Fruit fly (Drosophila melanogaster) whole organism, embryonic: ENCODE data around the gene CG1764.

Source experiments
- Bdp1 ChIP-seq: fragments of 200-800 bp; sonication (Bioruptor generic); optimal IDR thresholded peaks from 3 replicates; lab custom pipeline; 2016; ENCODE audit warnings: missing biosample characterization, missing genetic modification characterization
- CG10147 ChIP-seq: fragments of 200-800 bp; sonication (Bioruptor generic); optimal IDR thresholded peaks from 2 replicates; lab custom pipeline; 2019; ENCODE audit warnings: missing biosample characterization, mild to moderate bottlenecking, missing genetic modification characterization, moderate library complexity
- CG11093 ChIP-seq: fragments of 200-800 bp; sonication (Bioruptor generic); IDR thresholded peaks from 3 replicates; pipeline ENCODE4 v1.3.6; 2022; ENCODE audit warnings: missing biosample characterization, missing genetic modification characterization
- CG12942 ChIP-seq: fragments of 200-800 bp; sonication (Bioruptor generic); optimal IDR thresholded peaks from 3 replicates; lab custom pipeline; 2016; ENCODE audit warnings: missing biosample characterization, missing genetic modification characterization
- CG13123 ChIP-seq: fragments of 200-800 bp; sonication (Bioruptor generic); optimal IDR thresholded peaks from 2 replicates; lab custom pipeline; 2016; ENCODE audit warnings: missing biosample characterization, missing genetic modification characterization
- CG13775 ChIP-seq: fragments of 200-800 bp; sonication (Bioruptor generic); optimal IDR thresholded peaks from 3 replicates; lab custom pipeline; 2017; ENCODE audit warnings: missing biosample characterization, mild to moderate bottlenecking, missing genetic modification characterization
- CG15073 ChIP-seq: fragments of 200-800 bp; sonication (Bioruptor generic); optimal IDR thresholded peaks from 2 replicates; lab custom pipeline; 2016; ENCODE audit warnings: missing biosample characterization, missing genetic modification characterization
- CG17385 ChIP-seq: fragments of 200-800 bp; sonication (Bioruptor generic); optimal IDR thresholded peaks from 3 replicates; lab custom pipeline; 2018; ENCODE audit warnings: missing biosample characterization, mild to moderate bottlenecking, missing genetic modification characterization
- CG17612 ChIP-seq: fragments of 200-800 bp; sonication (Bioruptor generic); IDR thresholded peaks from 2 replicates; pipeline ENCODE4 v1.3.6; 2022; ENCODE audit warnings: missing biosample characterization, missing genetic modification characterization
- CG2129 ChIP-seq: fragments of 200-800 bp; sonication (Bioruptor generic); IDR thresholded peaks from 2 replicates; pipeline ENCODE4 v1.3.6; 2022; ENCODE audit warnings: missing biosample characterization, missing genetic modification characterization; ENCODE audit not compliant: partially characterized antibody
- CG2712 ChIP-seq: fragments of 200-800 bp; optimal IDR thresholded peaks from 3 replicates; lab custom pipeline; 2019; ENCODE audit warnings: missing biosample characterization, mild to moderate bottlenecking, missing genetic modification characterization, moderate library complexity
- CG32532 ChIP-seq: fragments of 200-800 bp; sonication (Bioruptor generic); IDR thresholded peaks from 2 replicates; pipeline ENCODE4 v1.3.6; 2022; ENCODE audit warnings: missing biosample characterization, missing genetic modification characterization
- CG3281 ChIP-seq: fragments of 200-800 bp; sonication (Bioruptor generic); optimal IDR thresholded peaks from 3 replicates; lab custom pipeline; 2017; ENCODE audit warnings: missing biosample characterization, mild to moderate bottlenecking, missing genetic modification characterization
- CG3847 ChIP-seq: fragments of 200-800 bp; sonication (Bioruptor generic); IDR thresholded peaks from 2 replicates; pipeline ENCODE4 v1.3.6; 2022; ENCODE audit warnings: missing biosample characterization, missing genetic modification characterization
- CG5245 ChIP-seq: fragments of 200-800 bp; sonication (Bioruptor generic); optimal IDR thresholded peaks from 3 replicates; lab custom pipeline; 2016; ENCODE audit warnings: missing biosample characterization, missing genetic modification characterization
- CG7963 ChIP-seq: fragments of 200-800 bp; sonication (Bioruptor generic); IDR thresholded peaks from 3 replicates; pipeline ENCODE4 v1.3.6; 2022; ENCODE audit warnings: missing biosample characterization, missing genetic modification characterization; ENCODE audit not compliant: partially characterized antibody
- D19B ChIP-seq: fragments of 200-800 bp; sonication (Bioruptor generic); optimal IDR thresholded peaks from 2 replicates; lab custom pipeline; 2017; ENCODE audit warnings: missing biosample characterization, mild to moderate bottlenecking, missing genetic modification characterization
- Dll ChIP-seq: fragments of 200-800 bp; sonication (Bioruptor generic); IDR thresholded peaks from 4 replicates; pipeline ENCODE4 v1.3.6; 2022; ENCODE audit warnings: missing biosample characterization, missing genetic modification characterization; ENCODE audit not compliant: partially characterized antibody
- Dp ChIP-seq: fragments of 200-800 bp; sonication (Bioruptor generic); optimal IDR thresholded peaks from 2 replicates; lab custom pipeline; 2018; ENCODE audit warnings: missing biosample characterization, mild to moderate bottlenecking, missing genetic modification characterization, moderate library complexity
- Dref ChIP-seq: fragments of 200-800 bp; sonication (Bioruptor generic); IDR thresholded peaks from 2 replicates; pipeline ENCODE4 v1.3.6; 2022; ENCODE audit warnings: missing biosample characterization, missing genetic modification characterization
- Fer3 ChIP-seq: fragments of 200-800 bp; sonication (Bioruptor generic); optimal IDR thresholded peaks from 2 replicates; lab custom pipeline; 2018; ENCODE audit warnings: missing biosample characterization, mild to moderate bottlenecking, missing genetic modification characterization, moderate library complexity
- H15 ChIP-seq: fragments of 200-800 bp; sonication (Bioruptor generic); IDR thresholded peaks from 3 replicates; pipeline ENCODE4 v1.3.6; 2022; ENCODE audit warnings: missing biosample characterization, missing genetic modification characterization
- HLH54F ChIP-seq: fragments of 200-800 bp; sonication (Bioruptor generic); optimal IDR thresholded peaks from 3 replicates; lab custom pipeline; 2016; ENCODE audit warnings: missing biosample characterization, missing genetic modification characterization
- Hmr ChIP-seq: fragments of 200-800 bp; sonication (Bioruptor generic); optimal IDR thresholded peaks from 3 replicates; lab custom pipeline; 2017; ENCODE audit warnings: mild to moderate bottlenecking, missing biosample characterization, missing genetic modification reagents, missing genetic modification characterization
- Hr51 ChIP-seq, 2 experiments: fragments of 200-800 bp; sonication (Bioruptor generic); optimal IDR thresholded peaks; 2 replicates in 1 of 2; 3 replicates in 1 of 2; lab custom pipeline; 2016 to 2018; ENCODE audit warnings: missing biosample characterization in 2 of 2, missing genetic modification characterization in 2 of 2, mild to moderate bottlenecking in 1 of 2, moderate library complexity in 1 of 2
- Mes4 ChIP-seq: fragments of 200-800 bp; sonication (Bioruptor generic); optimal IDR thresholded peaks from 2 replicates; lab custom pipeline; 2016; ENCODE audit warnings: missing biosample characterization, missing genetic modification characterization
- Rfx ChIP-seq: fragments of 200-800 bp; sonication (Bioruptor generic); IDR thresholded peaks from 2 replicates; pipeline ENCODE4 v1.3.6; 2022; ENCODE audit warnings: missing biosample characterization, missing genetic modification characterization
- Scr ChIP-seq: fragments of 200-800 bp; sonication (Bioruptor generic); IDR thresholded peaks from 2 replicates; pipeline ENCODE4 v1.3.6; 2022; ENCODE audit warnings: missing biosample characterization, missing genetic modification characterization; ENCODE audit not compliant: partially characterized antibody
- Spps ChIP-seq: fragments of 200-800 bp; sonication (Bioruptor generic); optimal IDR thresholded peaks from 2 replicates; lab custom pipeline; 2018; ENCODE audit warnings: missing biosample characterization, mild to moderate bottlenecking, missing genetic modification characterization
- btn ChIP-seq: fragments of 200-800 bp; sonication (Bioruptor generic); optimal IDR thresholded peaks from 2 replicates; lab custom pipeline; 2016; ENCODE audit warnings: missing biosample characterization, missing genetic modification characterization
- caup ChIP-seq: fragments of 200-800 bp; sonication (Bioruptor generic); optimal IDR thresholded peaks from 3 replicates; lab custom pipeline; 2017; ENCODE audit warnings: missing biosample characterization, mild to moderate bottlenecking, missing genetic modification characterization, moderate library complexity; ENCODE audit not compliant: severe bottlenecking
- ci ChIP-seq: fragments of 200-800 bp; sonication (Bioruptor generic); IDR thresholded peaks from 3 replicates; pipeline ENCODE4 v1.3.6; 2022; ENCODE audit warnings: missing biosample characterization, missing genetic modification characterization
- dan ChIP-seq: fragments of 200-800 bp; sonication (Bioruptor generic); IDR thresholded peaks from 2 replicates; pipeline ENCODE4 v1.3.6; 2022; ENCODE audit warnings: missing biosample characterization, missing genetic modification characterization
- dmrt99B ChIP-seq: fragments of 200-800 bp; sonication (Bioruptor generic); optimal IDR thresholded peaks from 2 replicates; lab custom pipeline; 2018; ENCODE audit warnings: missing biosample characterization, mild to moderate bottlenecking, missing genetic modification characterization, moderate library complexity
- eyg ChIP-seq: fragments of 200-800 bp; sonication (Bioruptor generic); optimal IDR thresholded peaks from 3 replicates; lab custom pipeline; 2016; ENCODE audit warnings: missing biosample characterization, missing genetic modification characterization
- hb ChIP-seq: fragments of 200-800 bp; sonication (Bioruptor generic); IDR thresholded peaks from 3 replicates; pipeline ENCODE4 v1.3.6; 2022; ENCODE audit warnings: missing biosample characterization, missing genetic modification characterization; ENCODE audit not compliant: partially characterized antibody
- jumu ChIP-seq: fragments of 200-800 bp; sonication (Bioruptor generic); optimal IDR thresholded peaks from 3 replicates; lab custom pipeline; 2016; ENCODE audit warnings: missing biosample characterization, missing genetic modification characterization
- lbe ChIP-seq: fragments of 200-800 bp; sonication (Bioruptor generic); optimal IDR thresholded peaks from 2 replicates; lab custom pipeline; 2016; ENCODE audit warnings: missing biosample characterization, mild to moderate bottlenecking, missing genetic modification characterization
- nom ChIP-seq: fragments of 200-800 bp; sonication (Bioruptor generic); optimal IDR thresholded peaks from 2 replicates; lab custom pipeline; 2017; ENCODE audit warnings: missing biosample characterization, missing genetic modification characterization, mild to moderate bottlenecking, moderate library complexity, missing genetic modification reagents
- onecut ChIP-seq: fragments of 200-800 bp; sonication (Bioruptor generic); IDR thresholded peaks from 2 replicates; pipeline ENCODE4 v1.3.6; 2022; ENCODE audit warnings: missing biosample characterization, missing genetic modification characterization
- pan ChIP-seq, 4 experiments: fragments of >200 bp in 3 of 4; fragments of 200-800 bp in 1 of 4; sonication (Bioruptor generic) in 1 of 4; optimal IDR thresholded peaks in 3 of 4; IDR thresholded peaks in 1 of 4; 2 replicates each; pipeline versions ENCODE4 v1.3.6 to Lab custom; 2017 to 2022; ENCODE audit warnings: missing biosample characterization in 2 of 4, missing genetic modification characterization in 2 of 4, mixed read lengths in 1 of 4
- pros ChIP-seq: fragments of 200-800 bp; sonication (Bioruptor generic); optimal IDR thresholded peaks from 3 replicates; lab custom pipeline; 2019; ENCODE audit warnings: missing biosample characterization, mild to moderate bottlenecking, missing genetic modification characterization, moderate library complexity
- row ChIP-seq: fragments of 200-800 bp; sonication (Bioruptor generic); IDR thresholded peaks from 3 replicates; pipeline ENCODE4 v1.3.6; 2022; ENCODE audit warnings: missing biosample characterization, missing genetic modification characterization
- seq ChIP-seq: fragments of 200-800 bp; sonication (Bioruptor generic); IDR thresholded peaks from 2 replicates; pipeline ENCODE4 v1.3.6; 2022; ENCODE audit warnings: missing biosample characterization, missing genetic modification characterization
- sima ChIP-seq: fragments of 200-800 bp; sonication (Bioruptor generic); optimal IDR thresholded peaks from 2 replicates; lab custom pipeline; 2016; ENCODE audit warnings: missing biosample characterization, missing genetic modification characterization
- ssp ChIP-seq: fragments of 200-800 bp; sonication (Bioruptor generic); IDR thresholded peaks from 2 replicates; pipeline ENCODE4 v1.3.6; 2022; ENCODE audit warnings: missing biosample characterization, missing genetic modification characterization
- tna ChIP-seq: fragments of 200-800 bp; sonication (Bioruptor generic); IDR thresholded peaks from 2 replicates; pipeline ENCODE4 v1.3.6; 2022; ENCODE audit warnings: missing biosample characterization, missing genetic modification characterization; ENCODE audit not compliant: partially characterized antibody
- zen2 ChIP-seq: fragments of 200-800 bp; sonication (Bioruptor generic); IDR thresholded peaks from 3 replicates; pipeline ENCODE4 v1.3.6; 2022; ENCODE audit warnings: missing biosample characterization, missing genetic modification characterization; ENCODE audit not compliant: partially characterized antibody

Gene CG1764

dm6 chrX:13274429-13275095 lies 27.7 kb downstream of the CG1764 start (continued):
- TF ChIP-seq CG13123, result no peak
- peak; percentile 84 for TF ChIP-seq CG2712 (tag; lab: Kevin White, UChicago)
- TF ChIP-seq Hmr (GFP tag; lab: Kevin White, UChicago), result peak; percentile 41
- TF ChIP-seq lbe, result no peak
- no peak for TF ChIP-seq Dll
- no peak for TF ChIP-seq H15 (GFP tag; lab: Robert Waterston, UW)
- TF ChIP-seq sima (GFP tag; lab: Kevin White, UChicago), result no peak
- no peak for TF ChIP-seq CG15073 (GFP tag; lab: Kevin White, UChicago)
- no peak for TF ChIP-seq jumu (GFP tag; lab: Kevin White, UChicago)
- no peak for TF ChIP-seq D19B (GFP tag; lab: Kevin White, UChicago)
- TF ChIP-seq caup (GFP tag; lab: Kevin White, UChicago), result no peak
- no peak for TF ChIP-seq Dp
- no peak for TF ChIP-seq hb (GFP tag; lab: Robert Waterston, UW)
- peak; percentile 65 for TF ChIP-seq CG17385 (GFP tag; lab: Kevin White, UChicago)
- TF ChIP-seq ci, result no peak
- no peak for TF ChIP-seq CG17612 (GFP tag; lab: Robert Waterston, UW)
- peak; percentile 11 for TF ChIP-seq HLH54F (GFP tag; lab: Kevin White, UChicago)
- TF ChIP-seq CG10147, result peak; percentile 40
- TF ChIP-seq eyg (GFP tag; lab: Kevin White, UChicago), result no peak
- peak; percentile 22 for TF ChIP-seq CG13775 (GFP tag; lab: Kevin White, UChicago)
- TF ChIP-seq CG32532 (GFP tag; lab: Robert Waterston, UW), result peak; percentile 68
- TF ChIP-seq dmrt99B (tag; lab: Kevin White, UChicago), result peak; percentile 79
- peak; percentile 53 for TF ChIP-seq CG3281 (GFP tag; lab: Kevin White, UChicago)
- no peak for TF ChIP-seq zen2
- no peak for TF ChIP-seq pros (GFP tag; lab: Kevin White, UChicago)
- no peak for TF ChIP-seq nom (GFP tag; lab: Kevin White, UChicago)
- no peak for TF ChIP-seq CG2129 (GFP tag; lab: Robert Waterston, UW)
- no peak for TF ChIP-seq CG7963 (GFP tag; lab: Robert Waterston, UW)
- TF ChIP-seq btn (GFP tag; lab: Kevin White, UChicago), result no peak
- TF ChIP-seq Spps (tag; lab: Kevin White, UChicago), result peak; percentile 59
- TF ChIP-seq CG12942 (GFP tag; lab: Kevin White, UChicago), result no peak
- TF ChIP-seq Rfx (GFP tag; lab: Robert Waterston, UW), result no peak; the same call in 1 of the 2 replicates
- no peak for TF ChIP-seq Dref (GFP tag; lab: Robert Waterston, UW)
- TF ChIP-seq CG11093 (GFP tag; lab: Robert Waterston, UW), result peak; percentile 14; the same call in 1 of the 3 replicates
- TF ChIP-seq Bdp1, result no peak
- no peak for TF ChIP-seq CG5245 (GFP tag; lab: Kevin White, UChicago)
- TF ChIP-seq dan, result no peak
- peak; percentile 57 for TF ChIP-seq Fer3 (tag; lab: Kevin White, UChicago)
- no peak for TF ChIP-seq Scr
- no peak for TF ChIP-seq tna (GFP tag; lab: Robert Waterston, UW)
- no peak for TF ChIP-seq pan (optimal IDR thresholded peaks at IDR 0.05; lab: Kevin White, UChicago)
- TF ChIP-seq pan (GFP tag; optimal IDR thresholded peaks at IDR 0.05 in 1 of 2, IDR thresholded peaks at IDR 0.05 in 1 of 2), result peak in 1 of 2 experiments; percentile 67
- no peak for TF ChIP-seq onecut (GFP tag; lab: Robert Waterston, UW)
- TF ChIP-seq ssp, result peak; percentile 33
- TF ChIP-seq Mes4, result no peak
- peak; percentile 53; the same call in 2 of the 3 replicates for TF ChIP-seq row (GFP tag; lab: Robert Waterston, UW)
- TF ChIP-seq CG3847, result peak; percentile 43; the same call in 1 of the 2 replicates
- no peak; the same call in 1 of the 2 replicates for TF ChIP-seq seq (GFP tag; lab: Robert Waterston, UW)
- TF ChIP-seq Hr51 (GFP tag; optimal IDR thresholded peaks at IDR 0.05; lab: Kevin White, UChicago), result peak in 1 of 2 experiments; percentile 79
